Fruit fly (Drosophila melanogaster) whole organism, embryonic: ENCODE data around the gene CG5641.

Experiments
- ATbp ChIP-seq: fragments of 200-800 bp; sonication (Bioruptor generic); optimal IDR thresholded peaks from 2 replicates; lab custom pipeline; 2017; ENCODE audit warnings: missing biosample characterization, mild to moderate bottlenecking, missing genetic modification characterization, missing genetic modification reagents
- BEAF-32 ChIP-seq: fragments of 200-800 bp; sonication (Bioruptor generic); optimal IDR thresholded peaks from 3 replicates; lab custom pipeline; 2017; ENCODE audit warnings: missing biosample characterization, missing genetic modification characterization, mild to moderate bottlenecking, moderate library complexity, missing genetic modification reagents
- CG10462 ChIP-seq: fragments of 200-800 bp; sonication (Bioruptor generic); optimal IDR thresholded peaks from 2 replicates; lab custom pipeline; 2016; ENCODE audit warnings: missing biosample characterization, missing genetic modification characterization
- CG11093 ChIP-seq: fragments of 200-800 bp; sonication (Bioruptor generic); IDR thresholded peaks from 3 replicates; pipeline ENCODE4 v1.3.6; 2022; ENCODE audit warnings: missing biosample characterization, missing genetic modification characterization
- CG12071 ChIP-seq: fragments of 200-800 bp; sonication (Bioruptor generic); optimal IDR thresholded peaks from 3 replicates; lab custom pipeline; 2018; ENCODE audit warnings: missing biosample characterization, mild to moderate bottlenecking, missing genetic modification characterization
- CG14710 ChIP-seq: fragments of 200-800 bp; sonication (Bioruptor generic); optimal IDR thresholded peaks from 3 replicates; lab custom pipeline; 2019; ENCODE audit warnings: missing biosample characterization, mild to moderate bottlenecking, missing genetic modification characterization, moderate library complexity
- CG17328 ChIP-seq: fragments of 200-800 bp; sonication (Bioruptor generic); IDR thresholded peaks from 2 replicates; pipeline ENCODE4 v1.3.6; 2022; ENCODE audit warnings: missing biosample characterization, missing genetic modification characterization
- CG1832 ChIP-seq: fragments of 200-800 bp; sonication (Bioruptor generic); optimal IDR thresholded peaks from 2 replicates; lab custom pipeline; 2017; ENCODE audit warnings: missing biosample characterization, mild to moderate bottlenecking, missing genetic modification characterization, inconsistent platforms
- CG2199 ChIP-seq: fragments of 200-800 bp; sonication (Bioruptor generic); IDR thresholded peaks from 3 replicates; pipeline ENCODE4 v1.3.6; 2022; ENCODE audit warnings: missing biosample characterization, missing genetic modification characterization
- CG33557 ChIP-seq: fragments of 200-800 bp; sonication (Bioruptor generic); optimal IDR thresholded peaks from 2 replicates; lab custom pipeline; 2019; ENCODE audit warnings: missing biosample characterization, mild to moderate bottlenecking, missing genetic modification characterization, moderate library complexity
- CG42726 ChIP-seq: fragments of 200-800 bp; sonication (Bioruptor generic); IDR thresholded peaks from 2 replicates; pipeline ENCODE4 v1.3.6; 2022; ENCODE audit warnings: missing biosample characterization, missing genetic modification characterization; ENCODE audit not compliant: partially characterized antibody
- CG4360 ChIP-seq: fragments of 200-800 bp; sonication (Bioruptor generic); IDR thresholded peaks from 2 replicates; pipeline ENCODE4 v1.3.6; 2022; ENCODE audit warnings: missing biosample characterization, missing genetic modification characterization
- CG4854 ChIP-seq: fragments of 200-800 bp; sonication (Bioruptor generic); optimal IDR thresholded peaks from 2 replicates; lab custom pipeline; 2016; ENCODE audit warnings: missing biosample characterization, missing genetic modification characterization, inconsistent platforms
- CG5953 ChIP-seq: fragments of 200-800 bp; sonication (Bioruptor generic); IDR thresholded peaks from 2 replicates; pipeline ENCODE4 v1.3.6; 2022; ENCODE audit warnings: missing biosample characterization, missing genetic modification characterization
- CG6175 ChIP-seq: fragments of 200-800 bp; sonication (Bioruptor generic); IDR thresholded peaks from 3 replicates; pipeline ENCODE4 v1.3.6; 2022; ENCODE audit warnings: missing biosample characterization, missing genetic modification characterization
- CG9876 ChIP-seq: fragments of 200-800 bp; sonication (Bioruptor generic); optimal IDR thresholded peaks from 2 replicates; lab custom pipeline; 2016; ENCODE audit warnings: missing biosample characterization, missing genetic modification characterization
- D ChIP-seq, 2 experiments: fragments of 200-800 bp in 1 of 2; fragments of >200 bp in 1 of 2; sonication (Bioruptor generic) in 1 of 2; optimal IDR thresholded peaks; 2 replicates in 1 of 2; 3 replicates in 1 of 2; lab custom pipeline; 2017; ENCODE audit warnings: mild to moderate bottlenecking in 1 of 2, missing biosample characterization in 1 of 2, missing genetic modification characterization in 1 of 2, missing genetic modification reagents in 1 of 2
- Dbx ChIP-seq: fragments of 200-800 bp; sonication (Bioruptor generic); IDR thresholded peaks from 3 replicates; pipeline ENCODE4 v1.3.6; 2022; ENCODE audit warnings: missing biosample characterization, missing genetic modification characterization
- Ets97D ChIP-seq: fragments of 200-800 bp; sonication (Bioruptor generic); optimal IDR thresholded peaks from 3 replicates; lab custom pipeline; 2016; ENCODE audit warnings: missing biosample characterization, missing genetic modification characterization
- HLH4C ChIP-seq: fragments of 200-800 bp; sonication (Bioruptor generic); IDR thresholded peaks from 3 replicates; pipeline ENCODE4 v1.3.6; 2022; ENCODE audit warnings: missing biosample characterization, missing genetic modification characterization; ENCODE audit not compliant: partially characterized antibody
- HmgZ ChIP-seq: fragments of 200-800 bp; sonication (Bioruptor generic); optimal IDR thresholded peaks from 2 replicates; lab custom pipeline; 2018; ENCODE audit warnings: missing biosample characterization, mild to moderate bottlenecking, missing genetic modification characterization
- Hr78 ChIP-seq, 2 experiments: fragments of 200-800 bp in 1 of 2; fragments of >200 bp in 1 of 2; sonication (Bioruptor generic) in 1 of 2; optimal IDR thresholded peaks; 2 replicates each; lab custom pipeline; 2017 to 2019; ENCODE audit warnings: missing biosample characterization in 2 of 2, missing genetic modification characterization in 2 of 2, mild to moderate bottlenecking in 1 of 2, moderate library complexity in 1 of 2
- MESR4 ChIP-seq: fragments of 200-800 bp; sonication (Bioruptor generic); optimal IDR thresholded peaks from 2 replicates; lab custom pipeline; 2018; ENCODE audit warnings: missing biosample characterization, mild to moderate bottlenecking, missing genetic modification characterization, moderate library complexity
- Myb ChIP-seq: fragments of 200-800 bp; sonication (Bioruptor generic); optimal IDR thresholded peaks from 2 replicates; lab custom pipeline; 2016; ENCODE audit warnings: missing biosample characterization, missing genetic modification characterization
- NFAT ChIP-seq: fragments of 200-800 bp; sonication (Bioruptor generic); IDR thresholded peaks from 2 replicates; pipeline ENCODE4 v1.3.6; 2022; ENCODE audit warnings: missing biosample characterization, missing genetic modification characterization
- NK7.1 ChIP-seq: fragments of 200-800 bp; sonication (Bioruptor generic); optimal IDR thresholded peaks from 3 replicates; lab custom pipeline; 2016; ENCODE audit warnings: missing biosample characterization, missing genetic modification characterization
- Rfx ChIP-seq: fragments of 200-800 bp; sonication (Bioruptor generic); IDR thresholded peaks from 2 replicates; pipeline ENCODE4 v1.3.6; 2022; ENCODE audit warnings: missing biosample characterization, missing genetic modification characterization
- Tbp ChIP-seq: fragments of >200 bp; optimal IDR thresholded peaks from 2 replicates; lab custom pipeline; 2018; ENCODE audit warnings: missing biosample characterization, missing genetic modification characterization
- Trl ChIP-seq, 3 experiments: fragments of >200 bp in 2 of 3; fragments of 200-800 bp in 1 of 3; sonication (Bioruptor generic) in 1 of 3; optimal IDR thresholded peaks; 2 replicates in 1 of 3; 3 replicates in 2 of 3; lab custom pipeline; 2016 to 2017; ENCODE audit warnings: missing biosample characterization in 1 of 3, missing genetic modification characterization in 1 of 3
- Xrp1 ChIP-seq: fragments of 200-800 bp; sonication (Bioruptor generic); IDR thresholded peaks from 2 replicates; pipeline ENCODE4 v1.3.6; 2022; ENCODE audit warnings: missing biosample characterization, missing genetic modification characterization
- bab2 ChIP-seq: fragments of 200-800 bp; sonication (Bioruptor generic); optimal IDR thresholded peaks from 2 replicates; lab custom pipeline; 2016; ENCODE audit warnings: missing biosample characterization, missing genetic modification characterization
- chn ChIP-seq: fragments of 200-800 bp; sonication (Bioruptor generic); optimal IDR thresholded peaks from 2 replicates; lab custom pipeline; 2016; ENCODE audit warnings: missing biosample characterization, missing genetic modification characterization
- cwo ChIP-seq: fragments of 200-800 bp; sonication (Bioruptor generic); optimal IDR thresholded peaks from 3 replicates; lab custom pipeline; 2017; ENCODE audit warnings: missing biosample characterization, missing genetic modification characterization, mild to moderate bottlenecking, moderate library complexity, missing genetic modification reagents
- exex ChIP-seq: fragments of 200-800 bp; sonication (Bioruptor generic); optimal IDR thresholded peaks from 4 replicates; lab custom pipeline; 2018; ENCODE audit warnings: missing biosample characterization, mild to moderate bottlenecking, missing genetic modification characterization, moderate library complexity
- jigr1 ChIP-seq: fragments of 200-800 bp; sonication (Bioruptor generic); IDR thresholded peaks from 3 replicates; pipeline ENCODE4 v1.3.6; 2022; ENCODE audit warnings: missing biosample characterization, missing genetic modification characterization
- kay ChIP-seq: fragments of 200-800 bp; sonication (Bioruptor generic); optimal IDR thresholded peaks from 2 replicates; lab custom pipeline; 2016; ENCODE audit warnings: missing biosample characterization, missing genetic modification characterization
- mam ChIP-seq: fragments of 200-800 bp; sonication (Bioruptor generic); optimal IDR thresholded peaks from 3 replicates; lab custom pipeline; 2016; ENCODE audit warnings: missing biosample characterization, missing genetic modification characterization
- mirr ChIP-seq: fragments of 200-800 bp; sonication (Bioruptor generic); optimal IDR thresholded peaks from 3 replicates; lab custom pipeline; 2018; ENCODE audit warnings: missing biosample characterization, mild to moderate bottlenecking, missing genetic modification characterization
- nerfin-1 ChIP-seq: fragments of 200-800 bp; sonication (Bioruptor generic); optimal IDR thresholded peaks from 3 replicates; lab custom pipeline; 2019; ENCODE audit warnings: missing biosample characterization, mild to moderate bottlenecking, missing genetic modification characterization, moderate library complexity
- nmo ChIP-seq: fragments of 200-800 bp; sonication (Bioruptor generic); optimal IDR thresholded peaks from 2 replicates; lab custom pipeline; 2018; ENCODE audit warnings: missing biosample characterization, mild to moderate bottlenecking, missing genetic modification characterization, moderate library complexity
- odd ChIP-seq: fragments of 200-800 bp; sonication (Bioruptor generic); optimal IDR thresholded peaks from 2 replicates; lab custom pipeline; 2017; ENCODE audit warnings: missing biosample characterization, mild to moderate bottlenecking, missing genetic modification characterization
- otp ChIP-seq: fragments of 200-800 bp; sonication (Bioruptor generic); IDR thresholded peaks from 3 replicates; pipeline ENCODE4, ENCODE4 v1.3.6; 2022; ENCODE audit warnings: missing biosample characterization, missing genetic modification characterization
- pan ChIP-seq, 4 experiments: fragments of >200 bp in 3 of 4; fragments of 200-800 bp in 1 of 4; sonication (Bioruptor generic) in 1 of 4; optimal IDR thresholded peaks in 3 of 4; IDR thresholded peaks in 1 of 4; 2 replicates each; pipeline versions ENCODE4 v1.3.6 to Lab custom; 2017 to 2022; ENCODE audit warnings: missing biosample characterization in 2 of 4, missing genetic modification characterization in 2 of 4, mixed read lengths in 1 of 4
- prd ChIP-seq, 3 experiments: fragments of >200 bp in 2 of 3; fragments of 200-800 bp in 1 of 3; sonication (Bioruptor generic) in 1 of 3; optimal IDR thresholded peaks in 2 of 3; IDR thresholded peaks in 1 of 3; 2 replicates in 2 of 3; 3 replicates in 1 of 3; pipeline versions ENCODE4 v1.3.6 to Lab custom; 2017 to 2022; ENCODE audit warnings: missing biosample characterization in 1 of 3, missing genetic modification characterization in 1 of 3
- seq ChIP-seq: fragments of 200-800 bp; sonication (Bioruptor generic); IDR thresholded peaks from 2 replicates; pipeline ENCODE4 v1.3.6; 2022; ENCODE audit warnings: missing biosample characterization, missing genetic modification characterization
- sob ChIP-seq: fragments of 200-800 bp; sonication (Bioruptor generic); IDR thresholded peaks from 2 replicates; pipeline ENCODE4 v1.3.6; 2022; ENCODE audit warnings: missing biosample characterization, missing genetic modification characterization
- zf30C ChIP-seq: fragments of 200-800 bp; sonication (Bioruptor generic); optimal IDR thresholded peaks from 3 replicates; lab custom pipeline; 2018; ENCODE audit warnings: missing biosample characterization, mild to moderate bottlenecking, missing genetic modification characterization

CG5641 gene

dm6 chr3R:12449617-12450242 is 20.6 kb upstream of the CG5641 start:
- no peak for TF ChIP-seq CG14710
- TF ChIP-seq mirr (GFP tag; lab: Kevin White, UChicago), result peak; percentile 55
- no peak for TF ChIP-seq CG11093 (GFP tag; lab: Robert Waterston, UW)
- TF ChIP-seq Rfx (GFP tag; lab: Robert Waterston, UW), result peak; percentile 12; the same call in 1 of the 2 replicates
- no peak for TF ChIP-seq bab2
- peak; percentile 78 for TF ChIP-seq nerfin-1
- TF ChIP-seq Tbp (GFP tag; lab: Kevin White, UChicago), result no peak
- TF ChIP-seq ATbp (GFP tag; lab: Kevin White, UChicago), result peak; percentile 20
- TF ChIP-seq CG33557 (GFP tag; lab: Kevin White, UChicago), result no peak
- TF ChIP-seq otp, result 0 out of 3 replicates have a peak, but pooled peaks have one; percentile 3
- TF ChIP-seq pan (optimal IDR thresholded peaks at IDR 0.05; lab: Kevin White, UChicago), result no peak
- peak in 1 of 2 experiments; percentile 7 for TF ChIP-seq pan (GFP tag; optimal IDR thresholded peaks at IDR 0.05 in 1 of 2, IDR thresholded peaks at IDR 0.05 in 1 of 2)
- no peak for TF ChIP-seq jigr1
- TF ChIP-seq CG17328 (GFP tag; lab: Robert Waterston, UW), result no peak
- TF ChIP-seq CG2199 (GFP tag; lab: Robert Waterston, UW), result 0 out of 3 replicates have a peak, but pooled peaks have one; percentile 32
- TF ChIP-seq Dbx, result no peak
- TF ChIP-seq CG4360, result peak; percentile 37; the same call in 1 of the 2 replicates
- TF ChIP-seq exex (tag; lab: Kevin White, UChicago), result peak; percentile 10
- peak; percentile 35 to 58 for TF ChIP-seq Trl (optimal IDR thresholded peaks at IDR 0.05; lab: Kevin White, UChicago)
- TF ChIP-seq Trl (GFP tag; optimal IDR thresholded peaks at IDR 0.05; lab: Kevin White, UChicago), result no peak
- no peak for TF ChIP-seq nmo (GFP tag; lab: Kevin White, UChicago)
- TF ChIP-seq MESR4, result no peak
- TF ChIP-seq Xrp1 (GFP tag; lab: Robert Waterston, UW), result no peak
- no peak for TF ChIP-seq odd
- TF ChIP-seq CG5953 (GFP tag; lab: Robert Waterston, UW), result 0 out of 2 replicates have a peak, but pooled peaks have one; percentile 19
- no peak for TF ChIP-seq HmgZ (tag; lab: Kevin White, UChicago)
- no peak for TF ChIP-seq kay
- no peak for TF ChIP-seq Ets97D (GFP tag; lab: Kevin White, UChicago)
- no peak for TF ChIP-seq CG4854 (GFP tag; lab: Kevin White, UChicago)
- no peak for TF ChIP-seq cwo (GFP tag; lab: Kevin White, UChicago)
- no peak for TF ChIP-seq CG9876 (GFP tag; lab: Kevin White, UChicago)
- no peak for TF ChIP-seq Myb (GFP tag; lab: Kevin White, UChicago)
- TF ChIP-seq BEAF-32 (GFP tag; lab: Kevin White, UChicago), result no peak
- TF ChIP-seq NFAT (GFP tag; lab: Robert Waterston, UW), result no peak
- TF ChIP-seq chn (GFP tag; lab: Kevin White, UChicago), result peak; percentile 49
- no peak for TF ChIP-seq NK7.1 (GFP tag; lab: Kevin White, UChicago)
- 0 out of 3 replicates have a peak, but pooled peaks have one; percentile 31 for TF ChIP-seq CG6175
- TF ChIP-seq D (optimal IDR thresholded peaks at IDR 0.05; lab: Kevin White, UChicago), result no peak
- TF ChIP-seq D (GFP tag; optimal IDR thresholded peaks at IDR 0.05; lab: Kevin White, UChicago), result no peak
- TF ChIP-seq mam (GFP tag; lab: Kevin White, UChicago), result no peak
- TF ChIP-seq CG1832, result peak; percentile 15
- TF ChIP-seq CG10462 (GFP tag; lab: Kevin White, UChicago), result no peak
- peak; percentile 72 for TF ChIP-seq zf30C (GFP tag; lab: Kevin White, UChicago)
- no peak for TF ChIP-seq prd (optimal IDR thresholded peaks at IDR 0.05; lab: Kevin White, UChicago)
- TF ChIP-seq prd (GFP tag; IDR thresholded peaks at IDR 0.05; lab: Robert Waterston, UW), result no peak
- no peak for TF ChIP-seq HLH4C
- TF ChIP-seq CG42726 (GFP tag; lab: Robert Waterston, UW), result no peak
- peak; percentile 48 for TF ChIP-seq seq (GFP tag; lab: Robert Waterston, UW)
- TF ChIP-seq sob, result 0 out of 2 replicates have a peak, but pooled peaks have one; percentile 21
- TF ChIP-seq CG12071, result peak; percentile 18
- TF ChIP-seq Hr78 (GFP tag; optimal IDR thresholded peaks at IDR 0.05; lab: Kevin White, UChicago), result peak in 1 of 2 experiments; percentile 62
